Fruit fly (Drosophila melanogaster) whole organism, embryonic: Measurements from ENCODE around the gene eIF3i.

ENCODE experiments used
- Atf3 ChIP-seq: fragments of 200-800 bp; sonication (Bioruptor generic); optimal IDR thresholded peaks from 3 replicates; lab custom pipeline; 2016; ENCODE audit warnings: missing biosample characterization, missing genetic modification characterization
- B-H2 ChIP-seq: fragments of 200-800 bp; sonication (Bioruptor generic); optimal IDR thresholded peaks from 2 replicates; lab custom pipeline; 2018; ENCODE audit warnings: missing biosample characterization, mild to moderate bottlenecking, missing genetic modification characterization
- Blimp-1 ChIP-seq: fragments of 200-800 bp; sonication (Bioruptor generic); optimal IDR thresholded peaks from 3 replicates; lab custom pipeline; 2018; ENCODE audit warnings: missing biosample characterization, missing genetic modification characterization, mild to moderate bottlenecking, moderate library complexity, missing genetic modification reagents
- CG1024 ChIP-seq: fragments of 200-800 bp; sonication (Bioruptor generic); IDR thresholded peaks from 2 replicates; pipeline ENCODE4 v1.3.6; 2022; ENCODE audit warnings: missing biosample characterization, missing genetic modification characterization
- CG10431 ChIP-seq: fragments of 200-800 bp; sonication (Bioruptor generic); optimal IDR thresholded peaks from 3 replicates; lab custom pipeline; 2018; ENCODE audit warnings: missing biosample characterization, mild to moderate bottlenecking, missing genetic modification characterization
- CG11398 ChIP-seq: fragments of 200-800 bp; sonication (Bioruptor generic); optimal IDR thresholded peaks from 2 replicates; lab custom pipeline; 2016; ENCODE audit warnings: missing biosample characterization, missing genetic modification characterization
- CG11456 ChIP-seq: fragments of 200-800 bp; sonication (Bioruptor generic); IDR thresholded peaks from 3 replicates; pipeline ENCODE4 v1.3.6; 2022; ENCODE audit warnings: missing biosample characterization, missing genetic modification characterization
- CG12942 ChIP-seq: fragments of 200-800 bp; sonication (Bioruptor generic); optimal IDR thresholded peaks from 3 replicates; lab custom pipeline; 2016; ENCODE audit warnings: missing biosample characterization, missing genetic modification characterization
- CG13775 ChIP-seq: fragments of 200-800 bp; sonication (Bioruptor generic); optimal IDR thresholded peaks from 3 replicates; lab custom pipeline; 2017; ENCODE audit warnings: missing biosample characterization, mild to moderate bottlenecking, missing genetic modification characterization
- CG14710 ChIP-seq: fragments of 200-800 bp; sonication (Bioruptor generic); optimal IDR thresholded peaks from 3 replicates; lab custom pipeline; 2019; ENCODE audit warnings: missing biosample characterization, mild to moderate bottlenecking, missing genetic modification characterization, moderate library complexity
- CG3065 ChIP-seq: fragments of 200-800 bp; sonication (Bioruptor generic); optimal IDR thresholded peaks from 2 replicates; lab custom pipeline; 2016; ENCODE audit warnings: missing biosample characterization, missing genetic modification characterization
- CG32767 ChIP-seq: fragments of 200-800 bp; sonication (Bioruptor generic); IDR thresholded peaks from 2 replicates; pipeline ENCODE4 v1.3.6; 2022; ENCODE audit warnings: missing biosample characterization, missing genetic modification characterization
- CG4617 ChIP-seq: fragments of 200-800 bp; sonication (Bioruptor generic); optimal IDR thresholded peaks from 3 replicates; lab custom pipeline; 2016; ENCODE audit warnings: missing biosample characterization, missing genetic modification characterization, borderline replicate concordance
- CG5245 ChIP-seq: fragments of 200-800 bp; sonication (Bioruptor generic); optimal IDR thresholded peaks from 3 replicates; lab custom pipeline; 2016; ENCODE audit warnings: missing biosample characterization, missing genetic modification characterization
- CG6175 ChIP-seq: fragments of 200-800 bp; sonication (Bioruptor generic); IDR thresholded peaks from 3 replicates; pipeline ENCODE4 v1.3.6; 2022; ENCODE audit warnings: missing biosample characterization, missing genetic modification characterization
- CG6765 ChIP-seq: fragments of 200-800 bp; sonication (Bioruptor generic); optimal IDR thresholded peaks from 3 replicates; lab custom pipeline; 2017; ENCODE audit warnings: missing biosample characterization, mild to moderate bottlenecking, missing genetic modification characterization
- CG7928 ChIP-seq: fragments of 200-800 bp; sonication (Bioruptor generic); optimal IDR thresholded peaks from 2 replicates; lab custom pipeline; 2017; ENCODE audit warnings: missing biosample characterization, mild to moderate bottlenecking, missing genetic modification characterization
- CrebB ChIP-seq: fragments of 200-800 bp; sonication (Bioruptor generic); optimal IDR thresholded peaks from 3 replicates; lab custom pipeline; 2018; ENCODE audit warnings: missing biosample characterization, mild to moderate bottlenecking, missing genetic modification characterization
- Hand ChIP-seq: fragments of 200-800 bp; sonication (Bioruptor generic); optimal IDR thresholded peaks from 2 replicates; lab custom pipeline; 2017; ENCODE audit warnings: mild to moderate bottlenecking, missing biosample characterization, missing genetic modification reagents, missing genetic modification characterization
- HmgD ChIP-seq: fragments of 200-800 bp; sonication (Bioruptor generic); optimal IDR thresholded peaks from 3 replicates; lab custom pipeline; 2016; ENCODE audit warnings: missing biosample characterization, missing genetic modification characterization
- Hr3 ChIP-seq: fragments of 200-800 bp; sonication (Bioruptor generic); optimal IDR thresholded peaks from 3 replicates; lab custom pipeline; 2016; ENCODE audit warnings: missing biosample characterization, missing genetic modification characterization
- Kr ChIP-seq: fragments of 200-800 bp; sonication (Bioruptor generic); optimal IDR thresholded peaks from 2 replicates; lab custom pipeline; 2017; ENCODE audit warnings: missing biosample characterization, mild to moderate bottlenecking, missing genetic modification characterization
- Lpt ChIP-seq: fragments of >200 bp; optimal IDR thresholded peaks from 2 replicates; lab custom pipeline; 2018; ENCODE audit warnings: missing biosample characterization, missing genetic modification characterization
- NK7.1 ChIP-seq: fragments of 200-800 bp; sonication (Bioruptor generic); optimal IDR thresholded peaks from 3 replicates; lab custom pipeline; 2016; ENCODE audit warnings: missing biosample characterization, missing genetic modification characterization
- Nf-YB ChIP-seq: fragments of 200-800 bp; sonication (Bioruptor generic); optimal IDR thresholded peaks from 3 replicates; lab custom pipeline; 2019; ENCODE audit warnings: missing biosample characterization, mild to moderate bottlenecking, missing genetic modification characterization, moderate library complexity
- Pdp1 ChIP-seq, 2 experiments: fragments of 200-800 bp; sonication (Bioruptor generic); optimal IDR thresholded peaks; 3 replicates each; lab custom pipeline; 2016; ENCODE audit warnings: missing biosample characterization in 2 of 2, missing genetic modification characterization in 2 of 2, mild to moderate bottlenecking in 1 of 2, moderate library complexity in 1 of 2
- YL-1 ChIP-seq: fragments of 200-800 bp; sonication (Bioruptor generic); optimal IDR thresholded peaks from 3 replicates; lab custom pipeline; 2017; ENCODE audit warnings: missing biosample characterization, mild to moderate bottlenecking, missing genetic modification characterization
- amos ChIP-seq: fragments of 200-800 bp; sonication (Bioruptor generic); IDR thresholded peaks from 2 replicates; pipeline ENCODE4 v1.3.6; 2022; ENCODE audit warnings: missing biosample characterization, missing genetic modification characterization; ENCODE audit not compliant: partially characterized antibody
- br ChIP-seq: fragments of >200 bp; optimal IDR thresholded peaks from 2 replicates; lab custom pipeline; 2017
- cwo ChIP-seq: fragments of 200-800 bp; sonication (Bioruptor generic); optimal IDR thresholded peaks from 3 replicates; lab custom pipeline; 2017; ENCODE audit warnings: missing biosample characterization, missing genetic modification characterization, mild to moderate bottlenecking, moderate library complexity, missing genetic modification reagents
- dan ChIP-seq: fragments of 200-800 bp; sonication (Bioruptor generic); IDR thresholded peaks from 2 replicates; pipeline ENCODE4 v1.3.6; 2022; ENCODE audit warnings: missing biosample characterization, missing genetic modification characterization
- dimm ChIP-seq: fragments of 200-800 bp; sonication (Bioruptor generic); IDR thresholded peaks from 2 replicates; pipeline ENCODE4 v1.3.6; 2022; ENCODE audit warnings: missing biosample characterization, missing genetic modification characterization
- dpn ChIP-seq, 2 experiments: fragments of 200-800 bp; sonication (Bioruptor generic); optimal IDR thresholded peaks; 3 replicates each; lab custom pipeline; 2016; ENCODE audit warnings: missing biosample characterization in 2 of 2, missing genetic modification characterization in 2 of 2
- emc ChIP-seq: fragments of 200-800 bp; sonication (Bioruptor generic); optimal IDR thresholded peaks from 2 replicates; lab custom pipeline; 2016; ENCODE audit warnings: missing biosample characterization, missing genetic modification characterization
- fd102C ChIP-seq: fragments of 200-800 bp; sonication (Bioruptor generic); optimal IDR thresholded peaks from 2 replicates; lab custom pipeline; 2018; ENCODE audit warnings: missing biosample characterization, mild to moderate bottlenecking, missing genetic modification characterization, moderate library complexity
- grn ChIP-seq: fragments of 200-800 bp; sonication (Bioruptor generic); optimal IDR thresholded peaks from 3 replicates; lab custom pipeline; 2017; ENCODE audit warnings: missing biosample characterization, missing genetic modification characterization
- gro ChIP-seq: fragments of 200-800 bp; sonication (Bioruptor generic); optimal IDR thresholded peaks from 2 replicates; lab custom pipeline; 2016; ENCODE audit warnings: missing biosample characterization, missing genetic modification characterization
- ham ChIP-seq: fragments of 200-800 bp; sonication (Bioruptor generic); IDR thresholded peaks from 2 replicates; pipeline ENCODE4 v1.3.6; 2022; ENCODE audit warnings: missing biosample characterization, missing genetic modification characterization
- inv ChIP-seq: fragments of 200-800 bp; sonication (Bioruptor generic); IDR thresholded peaks from 2 replicates; pipeline ENCODE4 v1.3.6; 2022; ENCODE audit warnings: missing biosample characterization, missing genetic modification characterization; ENCODE audit not compliant: partially characterized antibody
- lbe ChIP-seq: fragments of 200-800 bp; sonication (Bioruptor generic); optimal IDR thresholded peaks from 2 replicates; lab custom pipeline; 2016; ENCODE audit warnings: missing biosample characterization, mild to moderate bottlenecking, missing genetic modification characterization
- org-1 ChIP-seq: fragments of 200-800 bp; sonication (Bioruptor generic); optimal IDR thresholded peaks from 2 replicates; lab custom pipeline; 2017; ENCODE audit warnings: missing biosample characterization, missing genetic modification characterization
- pzg ChIP-seq: fragments of 200-800 bp; sonication (Bioruptor generic); optimal IDR thresholded peaks from 3 replicates; lab custom pipeline; 2018; ENCODE audit warnings: missing biosample characterization, mild to moderate bottlenecking, missing genetic modification characterization, moderate library complexity
- sd ChIP-seq: fragments of 200-800 bp; sonication (Bioruptor generic); optimal IDR thresholded peaks from 3 replicates; lab custom pipeline; 2018; ENCODE audit warnings: missing biosample characterization, mild to moderate bottlenecking, missing genetic modification characterization, moderate library complexity
- shn ChIP-seq: fragments of 200-800 bp; sonication (Bioruptor generic); optimal IDR thresholded peaks from 3 replicates; lab custom pipeline; 2016; ENCODE audit warnings: missing biosample characterization, missing genetic modification characterization
- sisA ChIP-seq: fragments of 200-800 bp; sonication (Bioruptor generic); IDR thresholded peaks from 2 replicates; pipeline ENCODE4 v1.3.6; 2022; ENCODE audit warnings: missing biosample characterization, missing genetic modification characterization
- sug ChIP-seq: fragments of 200-800 bp; optimal IDR thresholded peaks from 2 replicates; lab custom pipeline; 2019; ENCODE audit warnings: missing biosample characterization, mild to moderate bottlenecking, missing genetic modification characterization, moderate library complexity
- tna ChIP-seq: fragments of 200-800 bp; sonication (Bioruptor generic); IDR thresholded peaks from 2 replicates; pipeline ENCODE4 v1.3.6; 2022; ENCODE audit warnings: missing biosample characterization, missing genetic modification characterization; ENCODE audit not compliant: partially characterized antibody

Gene eIF3i

dm6 chr2L:4953086-4953570 is 14.4 kb downstream of the eIF3i start, which contains the start of gene Jon25Bii (continued):
- TF ChIP-seq CG6175 = peak; percentile 8; the same call in 1 of the 3 replicates
- peak; percentile 9 for TF ChIP-seq cwo (GFP tag; lab: Kevin White, UChicago)
- peak; percentile 84 for TF ChIP-seq grn (GFP tag; lab: Kevin White, UChicago)
- TF ChIP-seq YL-1 (GFP tag; lab: Kevin White, UChicago) = no peak
- TF ChIP-seq, all 482 proteins: peak for 10

DNA sequence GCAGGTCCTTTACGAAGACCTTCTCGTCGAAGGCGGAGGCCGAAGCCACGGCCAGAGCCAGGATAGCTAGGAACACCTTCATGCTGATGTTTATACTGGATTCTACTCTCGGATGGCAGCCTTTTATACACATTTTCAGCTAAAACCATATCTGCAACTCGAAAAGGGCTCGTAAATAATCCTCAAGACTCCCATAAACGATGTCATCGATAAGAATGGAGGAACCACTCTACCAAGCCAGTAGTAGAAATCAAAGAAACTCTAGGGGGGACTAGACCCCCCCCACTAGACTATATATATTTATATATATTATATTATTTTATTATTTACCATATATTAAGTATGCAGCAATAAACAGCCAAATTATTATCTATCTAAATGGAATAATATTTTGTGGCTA is 16.9 kb downstream of the eIF3i start, which contains the start of gene Jon25Biii:
TSS of gene Jon25Biii (minus strand) at position 101 of the 400 bp plus-strand sequence.
- TF ChIP-seq sisA (no peak), sug (peak; percentile 84)

dm6 chr2L:4949453-4950045 is 18.0 kb downstream of the eIF3i start, which contains the start of gene jet:
Gene jet (minus strand): TSS chr2L:4949784.
- no peak for TF ChIP-seq br
- TF ChIP-seq CG7928 (GFP tag; lab: Kevin White, UChicago) = no peak
- TF ChIP-seq dimm (GFP tag; lab: Robert Waterston, UW) = no peak
- TF ChIP-seq CG6765 = no peak
- no peak for TF ChIP-seq tna (GFP tag; lab: Robert Waterston, UW)
- no peak for TF ChIP-seq NK7.1 (GFP tag; lab: Kevin White, UChicago)
- TF ChIP-seq inv (GFP tag; lab: Robert Waterston, UW) = 0 out of 2 replicates have a peak, but pooled peaks have one; percentile 8
- no peak for TF ChIP-seq ham
- TF ChIP-seq CG10431 = no peak
- peak in 1 of 2 experiments; percentile 31 for TF ChIP-seq Pdp1 (GFP tag; optimal IDR thresholded peaks at IDR 0.05; lab: Kevin White, UChicago)
- TF ChIP-seq CG4617 (GFP tag; lab: Kevin White, UChicago) = peak; percentile 53
- TF ChIP-seq CG32767 (GFP tag; lab: Robert Waterston, UW) = no peak
- TF ChIP-seq Lpt = no peak
- no peak for TF ChIP-seq CG13775 (GFP tag; lab: Kevin White, UChicago)
- TF ChIP-seq emc (GFP tag; lab: Kevin White, UChicago) = no peak
- no peak for TF ChIP-seq Kr (GFP tag; lab: Kevin White, UChicago)
- TF ChIP-seq Hand (GFP tag; lab: Kevin White, UChicago) = no peak
- no peak for TF ChIP-seq CG14710 (tag; lab: Kevin White, UChicago)
- no peak for TF ChIP-seq HmgD (GFP tag; lab: Kevin White, UChicago)
- TF ChIP-seq CG11398 = no peak
- peak; percentile 82 for TF ChIP-seq amos (GFP tag; lab: Robert Waterston, UW)
- TF ChIP-seq B-H2 (GFP tag; lab: Kevin White, UChicago) = no peak
- no peak for TF ChIP-seq sd (tag; lab: Kevin White, UChicago)
- TF ChIP-seq Blimp-1 (GFP tag; lab: Kevin White, UChicago) = no peak
- TF ChIP-seq fd102C (GFP tag; lab: Kevin White, UChicago) = no peak
- TF ChIP-seq dan (GFP tag; lab: Robert Waterston, UW) = no peak
- no peak for TF ChIP-seq Atf3
- no peak for TF ChIP-seq dpn (GFP tag; optimal IDR thresholded peaks at IDR 0.05; lab: Kevin White, UChicago)
- no peak for TF ChIP-seq Nf-YB (GFP tag; lab: Kevin White, UChicago)
- no peak for TF ChIP-seq gro (GFP tag; lab: Kevin White, UChicago)
- TF ChIP-seq CrebB (tag; lab: Kevin White, UChicago) = no peak
- TF ChIP-seq CG5245 (GFP tag; lab: Kevin White, UChicago) = no peak
- no peak for TF ChIP-seq CG1024
- no peak for TF ChIP-seq lbe
- TF ChIP-seq shn = no peak
- no peak for TF ChIP-seq CG3065 (GFP tag; lab: Kevin White, UChicago)
- peak; percentile 51 for TF ChIP-seq pzg (GFP tag; lab: Kevin White, UChicago)
- no peak for TF ChIP-seq CG11456
- no peak for TF ChIP-seq org-1 (GFP tag; lab: Kevin White, UChicago)
- TF ChIP-seq Hr3 (GFP tag; lab: Kevin White, UChicago) = no peak
- TF ChIP-seq CG12942 (GFP tag; lab: Kevin White, UChicago) = no peak
